Worm (Caenorhabditis elegans): ENCODE data around the gene dos-1.

Gene dos-1

DNA sequence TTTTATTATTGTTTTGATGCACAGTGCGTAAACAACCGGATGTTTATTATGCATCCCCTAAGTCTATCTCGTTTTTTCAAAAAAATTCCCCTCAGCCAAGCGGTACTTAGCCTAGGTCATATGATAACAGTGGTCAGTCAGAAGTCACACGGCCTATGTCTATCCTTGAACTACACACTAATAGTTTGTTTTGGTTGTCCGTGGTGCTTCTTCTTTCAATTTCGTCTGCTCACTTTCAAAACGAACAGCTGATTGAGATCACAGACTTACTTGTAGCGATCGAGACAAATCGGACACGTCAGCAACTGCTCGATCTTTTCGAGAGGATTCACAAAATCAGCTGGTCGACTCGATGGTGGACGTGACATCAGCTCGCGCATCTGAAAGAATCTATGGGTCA lies 49.2 kb downstream of the dos-1 start:
- TF ChIP-seq B0336.3 (GFP tag; IDR thresholded peaks at IDR 0.05), result no peak
- no peak for TF ChIP-seq ceh-27 (GFP tag; optimal IDR thresholded peaks at IDR 0.05)
- TF ChIP-seq somi-1 (GFP tag; optimal IDR thresholded peaks at IDR 0.05), result peak; percentile 35
- TF ChIP-seq chd-7 (tag; optimal IDR thresholded peaks at IDR 0.05), result no peak
- no peak for TF ChIP-seq F57A8.1 (GFP tag; optimal IDR thresholded peaks at IDR 0.05)
- no peak for TF ChIP-seq Y95B8A.8 (GFP tag; IDR thresholded peaks at IDR 0.05)
- no peak for TF ChIP-seq attf-3 (GFP tag; conservative IDR thresholded peaks at IDR 0.05)

DNA sequence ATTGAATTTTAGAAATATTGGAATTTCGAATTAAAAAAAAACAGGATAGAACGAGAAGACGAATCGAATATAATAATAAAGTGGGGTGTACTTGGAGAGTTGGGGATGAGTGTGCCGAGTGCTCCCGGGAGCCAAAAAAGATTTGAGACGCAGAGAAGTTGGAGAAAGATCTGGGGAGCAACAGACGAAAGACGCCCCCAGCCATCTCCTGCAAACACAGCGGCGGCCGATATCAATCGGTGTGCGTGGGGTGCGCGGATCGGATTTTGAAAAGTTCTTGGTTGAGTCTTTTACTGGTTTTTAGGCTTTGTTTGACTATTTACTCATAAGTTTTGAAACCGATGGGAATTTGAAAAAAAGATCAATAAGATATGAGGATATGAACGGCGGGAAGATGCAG lies 50.1 kb downstream of the dos-1 start, which contains the start of gene nhl-1:
TSS of gene nhl-1 (minus strand) at position 101 of the 400 bp plus-strand sequence.
- no peak for TF ChIP-seq F22D6.2 (tag; optimal IDR thresholded peaks at IDR 0.05)
- no peak for TF ChIP-seq sea-2 (GFP tag; IDR thresholded peaks at IDR 0.05)
- no peak for TF ChIP-seq lin-40 (tag; optimal IDR thresholded peaks at IDR 0.05)
- TF ChIP-seq F23B12.7 (tag; optimal IDR thresholded peaks at IDR 0.05; ENCODE audit: insufficient read depth), result no peak
- no peak for TF ChIP-seq egrh-3 (GFP tag; IDR thresholded peaks at IDR 0.05)
- no peak for TF ChIP-seq dpff-1 (tag; optimal IDR thresholded peaks at IDR 0.05)
- no peak for TF ChIP-seq efl-1 (GFP tag; optimal IDR thresholded peaks at IDR 0.05)

DNA sequence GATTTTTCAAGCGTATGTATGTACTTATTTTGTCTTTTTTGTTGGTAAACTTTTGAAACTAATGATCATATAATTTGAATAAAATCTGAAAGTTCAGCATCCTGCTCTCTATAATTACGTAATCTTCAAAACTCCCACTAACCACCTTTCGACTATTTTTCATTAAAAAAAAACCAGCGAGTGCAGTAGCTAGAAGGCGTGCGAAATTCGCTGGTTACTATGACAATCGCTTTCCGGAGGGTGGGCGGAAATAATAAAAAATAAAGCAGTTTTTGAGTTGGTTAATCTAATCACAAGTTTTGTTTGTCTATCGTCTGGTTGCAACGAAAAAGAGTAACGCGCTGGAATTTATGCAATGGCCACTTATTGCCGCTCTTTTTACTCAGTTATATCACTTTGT lies 51.0 kb downstream of the dos-1 start, which contains the start of gene irld-34:
TSS of gene irld-34 (plus strand) at position 301 of the 400 bp plus-strand sequence.
- TF ChIP-seq ceh-40 (GFP tag; IDR thresholded peaks at IDR 0.05) (no peak), hlh-26 (GFP tag; conservative IDR thresholded peaks at IDR 0.05) (no peak), snpc-1.1 (tag; optimal IDR thresholded peaks at IDR 0.05; ENCODE audit: insufficient read depth) (no peak), nhr-80 (tag; optimal IDR thresholded peaks at IDR 0.05) (no peak), hlh-12 (tag; optimal IDR thresholded peaks at IDR 0.05) (no peak), hsf-1 (GFP tag; IDR thresholded peaks at IDR 0.05) (no peak), aptf-3 (GFP tag; IDR thresholded peaks at IDR 0.05) (no peak), snpc-4 (GFP tag; optimal IDR thresholded peaks at IDR 0.05) (no peak), snpc-4 (tag; optimal IDR thresholded peaks at IDR 0.05) (no peak), T07F8.4 (tag; optimal IDR thresholded peaks at IDR 0.05) (no peak), ztf-6 (GFP tag; IDR thresholded peaks at IDR 0.05) (no peak), hrde-1 (tag; optimal IDR thresholded peaks at IDR 0.05; ENCODE audit: borderline replicate concordance) (no peak), mxl-1 (tag; optimal IDR thresholded peaks at IDR 0.05) (no peak), hmg-1.2 (GFP tag; IDR thresholded peaks at IDR 0.05) (no peak), ztf-25 (GFP tag; IDR thresholded peaks at IDR 0.05) (no peak), C06A6.2 (GFP tag; conservative IDR thresholded peaks at IDR 0.05) (no peak), gei-17 (GFP tag; optimal IDR thresholded peaks at IDR 0.05) (no peak)

Data from whole organism, young adult.